Worm (Caenorhabditis elegans) whole organism, L3 larva: ENCODE results near the gene sri-30.

Source experiments
- egl-27 ChIP-seq: sonication (generic microtip); optimal IDR thresholded peaks from 4 replicates; lab custom pipeline; 2017; ENCODE audit warnings: missing biosample characterization, missing genetic modification reagents, missing genetic modification characterization
- elt-1 ChIP-seq: fragments of 150-350 bp; optimal IDR thresholded peaks from 2 replicates; lab custom pipeline; 2014; ENCODE audit warnings: missing biosample characterization, missing genetic modification characterization
- elt-3 ChIP-seq, 3 experiments: fragments of 150-350 bp in 1 of 3; sonication (generic microtip) in 2 of 3; optimal IDR thresholded peaks; 2 replicates in 2 of 3; 4 replicates in 1 of 3; lab custom pipeline; 2014 to 2017; ENCODE audit warnings: missing biosample characterization in 3 of 3, missing genetic modification characterization in 3 of 3
- lsy-12 ChIP-seq: sonication (generic microtip); optimal IDR thresholded peaks from 2 replicates; lab custom pipeline; 2016; ENCODE audit warnings: mild to moderate bottlenecking, missing genetic modification characterization, missing compliant biosample characterization
- nhr-11 ChIP-seq: fragments of 150-350 bp; optimal IDR thresholded peaks from 2 replicates; lab custom pipeline; 2014; ENCODE audit warnings: missing biosample characterization, missing genetic modification characterization
- nhr-12 ChIP-seq: fragments of 150-350 bp; optimal IDR thresholded peaks from 2 replicates; lab custom pipeline; 2014; ENCODE audit warnings: missing biosample characterization, missing genetic modification characterization
- nhr-23 ChIP-seq: fragments of 150-350 bp; optimal IDR thresholded peaks from 2 replicates; lab custom pipeline; 2014; ENCODE audit warnings: missing biosample characterization, missing genetic modification reagents, missing genetic modification characterization
- nhr-77 ChIP-seq: fragments of 150-350 bp; optimal IDR thresholded peaks from 2 replicates; lab custom pipeline; 2014; ENCODE audit warnings: missing biosample characterization, missing genetic modification characterization
- pha-4 ChIP-seq: fragments of 150-350 bp; optimal IDR thresholded peaks from 2 replicates; lab custom pipeline; 2014; ENCODE audit warnings: missing biosample characterization, missing genetic modification reagents, missing genetic modification characterization
- pqm-1 ChIP-seq: fragments of 150-350 bp; optimal IDR thresholded peaks from 2 replicates; lab custom pipeline; 2017; ENCODE audit warnings: missing biosample characterization, missing genetic modification characterization, inconsistent platforms
- skn-1 ChIP-seq: fragments of 150-350 bp; optimal IDR thresholded peaks from 2 replicates; lab custom pipeline; 2014; ENCODE audit warnings: missing biosample characterization, missing genetic modification characterization
- snpc-4 ChIP-seq: fragments of 150-350 bp; optimal IDR thresholded peaks from 2 replicates; lab custom pipeline; 2014; ENCODE audit warnings: missing biosample characterization, missing genetic modification characterization
- unc-62 ChIP-seq: fragments of 150-350 bp; sonication (generic microtip); optimal IDR thresholded peaks from 4 replicates; lab custom pipeline; 2014; ENCODE audit warnings: missing biosample characterization, missing genetic modification reagents, missing genetic modification characterization
- ztf-4 ChIP-seq: fragments of 150-350 bp; optimal IDR thresholded peaks from 2 replicates; lab custom pipeline; 2014; ENCODE audit warnings: missing biosample characterization, missing genetic modification characterization

DNA sequence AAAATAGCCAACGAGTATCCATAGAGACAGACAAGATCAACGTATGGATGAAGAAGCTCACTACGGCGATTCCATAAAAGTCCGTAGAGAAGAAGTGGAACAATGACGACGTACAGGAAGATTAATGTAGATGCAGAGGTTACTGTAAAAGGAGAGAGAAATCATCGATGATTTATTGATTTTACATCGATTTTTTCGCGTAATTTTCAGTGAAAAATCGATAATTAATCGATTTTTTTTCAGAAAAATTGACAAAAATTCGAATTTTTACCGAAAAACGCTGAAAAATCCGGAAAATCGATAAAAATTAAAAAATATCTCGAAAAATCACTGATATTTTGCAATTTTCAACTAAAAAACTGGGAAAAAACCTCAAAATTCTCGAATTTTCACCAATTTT, 20.4 kb downstream of the sri-30 start:
- TF ChIP-seq ztf-4 (tag; lab: Kevin White, UChicago) (no peak), pha-4 (no peak), skn-1 (tag; lab: Kevin White, UChicago) (no peak), nhr-11 (tag; lab: Kevin White, UChicago) (no peak), snpc-4 (tag; lab: Kevin White, UChicago) (no peak), nhr-77 (tag; lab: Kevin White, UChicago) (no peak), elt-3 (tag; optimal IDR thresholded peaks at IDR 0.05; lab: Kevin White, UChicago) (no peak), lsy-12 (no peak), nhr-23 (tag; lab: Kevin White, UChicago) (no peak), egl-27 (tag; lab: Kevin White, UChicago) (no peak), pqm-1 (tag; lab: Kevin White, UChicago) (no peak), nhr-12 (tag; lab: Kevin White, UChicago) (no peak), unc-62 (GFP tag; lab: Kevin White, UChicago) (no peak), elt-1 (tag; lab: Kevin White, UChicago) (no peak)
